Worm (Caenorhabditis elegans) whole organism, young adult: ENCODE measurements around the gene pals-37.

ENCODE experiments used
- B0261.1 ChIP-seq: sonication (generic microtip); optimal IDR thresholded peaks from 2 replicates; lab custom pipeline; 2016; ENCODE audit warnings: mild to moderate bottlenecking, missing genetic modification characterization, moderate library complexity, missing compliant biosample characterization
- C17E4.6 ChIP-seq: fragments of 200-800 bp; sonication (Bioruptor generic); IDR thresholded peaks from 2 replicates; pipeline ENCODE4 v1.3.6; 2022; ENCODE audit warnings: missing genetic modification reagents, missing genetic modification characterization, missing compliant biosample characterization
- F10E7.11 ChIP-seq: sonication (generic microtip); optimal IDR thresholded peaks from 2 replicates; lab custom pipeline; 2017; ENCODE audit warnings: mild to moderate bottlenecking, missing genetic modification characterization, moderate library complexity, missing compliant biosample characterization
- F23B12.7 ChIP-seq: sonication (generic microtip); optimal IDR thresholded peaks from 2 replicates; lab custom pipeline; 2017; ENCODE audit warnings: missing genetic modification characterization, mild to moderate bottlenecking, missing compliant biosample characterization, antibody characterized with exemption, moderate library complexity; ENCODE audit not compliant: insufficient read depth
- T07F8.4 ChIP-seq: sonication (generic microtip); optimal IDR thresholded peaks from 2 replicates; lab custom pipeline; 2016; ENCODE audit warnings: mild to moderate bottlenecking, missing genetic modification characterization, moderate library complexity, missing compliant biosample characterization
- Y53F4B.3 ChIP-seq: fragments of 200-800 bp; sonication (Bioruptor generic); IDR thresholded peaks from 2 replicates; pipeline ENCODE4 v1.3.6; 2022; ENCODE audit warnings: missing genetic modification reagents, missing genetic modification characterization, missing compliant biosample characterization
- ZK185.1 ChIP-seq: sonication (generic microtip); optimal IDR thresholded peaks from 2 replicates; lab custom pipeline; 2016; ENCODE audit warnings: mild to moderate bottlenecking, missing genetic modification characterization, missing compliant biosample characterization; ENCODE audit not compliant: poor library complexity, severe bottlenecking
- ama-1 ChIP-seq, 3 experiments: fragments of 150-350 bp in 1 of 3; sonication (generic microtip) in 2 of 3; optimal IDR thresholded peaks; 2 replicates each; lab custom pipeline; 2014 to 2018; ENCODE audit warnings: missing biosample characterization in 2 of 3, missing genetic modification characterization in 2 of 3, missing genetic modification reagents in 2 of 3
- atf-7 ChIP-seq: sonication (generic microtip); optimal IDR thresholded peaks from 2 replicates; lab custom pipeline; 2017; ENCODE audit warnings: mild to moderate bottlenecking, missing genetic modification characterization, missing compliant biosample characterization
- attf-3 ChIP-seq: fragments of 200-800 bp; sonication (Bioruptor generic); conservative IDR thresholded peaks from 2 replicates; pipeline ENCODE4 v1.3.6; 2022; ENCODE audit warnings: missing genetic modification reagents, missing genetic modification characterization, missing compliant biosample characterization
- attf-5 ChIP-seq: fragments of 200-800 bp; sonication (Bioruptor generic); optimal IDR thresholded peaks from 2 replicates; lab custom pipeline; 2018; ENCODE audit warnings: mild to moderate bottlenecking, missing genetic modification characterization, missing compliant biosample characterization
- bed-1 ChIP-seq: fragments of 200-800 bp; sonication (Bioruptor generic); IDR thresholded peaks from 2 replicates; pipeline ENCODE4 v1.3.6; 2022; ENCODE audit warnings: missing genetic modification reagents, missing genetic modification characterization, missing compliant biosample characterization
- efl-1 ChIP-seq: fragments of 150-350 bp; optimal IDR thresholded peaks from 2 replicates; lab custom pipeline; 2014; ENCODE audit warnings: missing biosample characterization, missing genetic modification reagents, missing genetic modification characterization
- ets-4 ChIP-seq: fragments of 200-800 bp; sonication (Bioruptor generic); optimal IDR thresholded peaks from 2 replicates; lab custom pipeline; 2018; ENCODE audit warnings: mild to moderate bottlenecking, missing genetic modification characterization, missing compliant biosample characterization
- him-1 ChIP-seq: sonication (generic microtip); optimal IDR thresholded peaks from 2 replicates; lab custom pipeline; 2016; ENCODE audit warnings: missing genotype, missing genetic modification reagents, missing genetic modification characterization, missing compliant biosample characterization
- hlh-12 ChIP-seq: sonication (generic microtip); optimal IDR thresholded peaks from 2 replicates; lab custom pipeline; 2016; ENCODE audit warnings: missing genetic modification characterization, missing compliant biosample characterization
- hmg-1.2 ChIP-seq: fragments of 200-800 bp; sonication (Bioruptor generic); IDR thresholded peaks from 2 replicates; pipeline ENCODE4 v1.3.6; 2022; ENCODE audit warnings: missing genetic modification reagents, missing genetic modification characterization, missing compliant biosample characterization
- let-526 ChIP-seq: fragments of 200-800 bp; sonication (Bioruptor generic); IDR thresholded peaks from 2 replicates; pipeline ENCODE4 v1.3.6; 2022; ENCODE audit warnings: missing genetic modification reagents, missing genetic modification characterization, missing compliant biosample characterization
- madf-3 ChIP-seq: fragments of 200-800 bp; sonication (Bioruptor generic); IDR thresholded peaks from 2 replicates; pipeline ENCODE4 v1.3.6; 2022; ENCODE audit warnings: missing genetic modification reagents, missing genetic modification characterization, missing compliant biosample characterization
- madf-6 ChIP-seq: fragments of 200-800 bp; sonication (Bioruptor generic); IDR thresholded peaks from 2 replicates; pipeline ENCODE4 v1.3.6; 2022; ENCODE audit warnings: missing genetic modification reagents, missing genetic modification characterization, missing compliant biosample characterization
- madf-8 ChIP-seq: fragments of 200-800 bp; sonication (Bioruptor generic); conservative IDR thresholded peaks from 2 replicates; pipeline ENCODE4 v1.3.6; 2022; ENCODE audit warnings: missing genetic modification reagents, missing genetic modification characterization, missing compliant biosample characterization
- mes-4 ChIP-seq: sonication (generic microtip); optimal IDR thresholded peaks from 2 replicates; lab custom pipeline; 2016; ENCODE audit warnings: missing genotype, missing genetic modification characterization, missing compliant biosample characterization
- nhr-80 ChIP-seq: sonication (generic microtip); optimal IDR thresholded peaks from 2 replicates; lab custom pipeline; 2016; ENCODE audit warnings: missing genetic modification characterization, missing compliant biosample characterization
- pbrm-1 ChIP-seq: fragments of 200-800 bp; sonication (Bioruptor generic); IDR thresholded peaks from 2 replicates; pipeline ENCODE4 v1.3.6; 2022; ENCODE audit warnings: missing genetic modification reagents, missing genetic modification characterization, missing compliant biosample characterization
- rcor-1 ChIP-seq: fragments of 200-800 bp; sonication (Bioruptor generic); IDR thresholded peaks from 2 replicates; pipeline ENCODE4 v1.3.6; 2022; ENCODE audit warnings: missing genetic modification reagents, missing genetic modification characterization, missing compliant biosample characterization
- repo-1 ChIP-seq: sonication (generic microtip); optimal IDR thresholded peaks from 2 replicates; lab custom pipeline; 2017; ENCODE audit warnings: mild to moderate bottlenecking, missing genetic modification characterization, missing compliant biosample characterization
- sdz-38 ChIP-seq: sonication (generic microtip); optimal IDR thresholded peaks from 2 replicates; lab custom pipeline; 2016; ENCODE audit warnings: missing genotype, missing genetic modification characterization, missing compliant biosample characterization
- sptf-2 ChIP-seq: fragments of 200-800 bp; sonication (Bioruptor generic); optimal IDR thresholded peaks from 2 replicates; lab custom pipeline; 2018; ENCODE audit warnings: mild to moderate bottlenecking, missing genetic modification characterization, missing compliant biosample characterization
- tbx-9 ChIP-seq: sonication (generic microtip); optimal IDR thresholded peaks from 2 replicates; lab custom pipeline; 2016; ENCODE audit warnings: borderline replicate concordance, missing genetic modification characterization, inconsistent platforms, missing compliant biosample characterization
- unc-62 ChIP-seq: fragments of 150-350 bp; optimal IDR thresholded peaks from 2 replicates; lab custom pipeline; 2014; ENCODE audit warnings: missing biosample characterization, missing genetic modification reagents, missing genetic modification characterization
- ztf-18 ChIP-seq: sonication (generic microtip); optimal IDR thresholded peaks from 2 replicates; lab custom pipeline; 2016; ENCODE audit warnings: missing genotype, mild to moderate bottlenecking, missing genetic modification characterization, missing compliant biosample characterization

The pals-37 gene

ce11 chrV:12404544-12404943, 36.8 kb downstream of the pals-37 start, which contains the start of gene K01D12.9 (continued):
- no peak for TF ChIP-seq madf-3 (GFP tag; lab: Robert Waterston, UW)

ce11 chrV:12402355-12402754, 39.0 kb downstream of the pals-37 start, which contains the start of gene K01D12.8:
TSS of gene K01D12.8 (plus strand) at chrV:12402655.
- TF ChIP-seq bed-1 (GFP tag; lab: Robert Waterston, UW) (no peak), F10E7.11 (tag; lab: Kevin White, UChicago) (no peak), let-526 (GFP tag; lab: Robert Waterston, UW) (no peak), mes-4 (tag; lab: Kevin White, UChicago) (no peak), attf-3 (no peak)

- TF ChIP-seq sdz-38 (tag; lab: Kevin White, UChicago): no peak
- 0 out of 2 replicates have a peak, but pooled peaks have one; percentile 7 for TF ChIP-seq madf-8
- no peak for TF ChIP-seq ZK185.1 (tag; lab: Kevin White, UChicago)
- TF ChIP-seq attf-3: 0 out of 2 replicates have a peak, but pooled peaks have one; percentile 31
- TF ChIP-seq rcor-1 (GFP tag; lab: Robert Waterston, UW): no peak
- peak; percentile 80 for TF ChIP-seq madf-6
- no peak for TF ChIP-seq sptf-2 (GFP tag; lab: Kevin White, UChicago)
- TF ChIP-seq B0261.1: no peak
- TF ChIP-seq efl-1 (GFP tag; lab: Kevin White, UChicago): peak; percentile 22
- TF ChIP-seq unc-62 (GFP tag; lab: Kevin White, UChicago): no peak
- TF ChIP-seq bed-1 (GFP tag; lab: Robert Waterston, UW): no peak
Measured at ce11 chrV:12401383-12401782, 39.9 kb downstream of the pals-37 start, which contains the start of gene K01D12.7. TSS of gene K01D12.7 (minus strand) at chrV:12401483.

- TF ChIP-seq nhr-80 (tag; lab: Kevin White, UChicago) (peak; percentile 18), madf-6 (peak; percentile 29; the same call in 1 of the 2 replicates), hlh-12 (tag; lab: Kevin White, UChicago) (no peak), hmg-1.2 (GFP tag; lab: Robert Waterston, UW) (no peak), atf-7 (tag; lab: Kevin White, UChicago) (peak; percentile 33), tbx-9 (tag; lab: Kevin White, UChicago) (no peak), attf-5 (peak; percentile 7), attf-3 (peak; percentile 96), ztf-18 (tag; lab: Kevin White, UChicago) (no peak), C17E4.6 (GFP tag; lab: Robert Waterston, UW) (no peak), ama-1 (optimal IDR thresholded peaks at IDR 0.05; lab: Kevin White, UChicago) (no peak), ama-1 (GFP tag; optimal IDR thresholded peaks at IDR 0.05; lab: Kevin White, UChicago) (no peak), F23B12.7 (peak; percentile 4), F10E7.11 (tag; lab: Kevin White, UChicago) (no peak)
Measured at ce11 chrV:12400677-12401236, 40.6 kb downstream of the pals-37 start, which contains the start of the genes K01D12.20 and miga-1. TSS of gene K01D12.20 (minus strand) at chrV:12400814. TSS of gene miga-1 (minus strand) at chrV:12400859.

- TF ChIP-seq repo-1 (tag; lab: Kevin White, UChicago) (no peak), ets-4 (GFP tag; lab: Kevin White, UChicago) (no peak), him-1 (tag; lab: Kevin White, UChicago) (no peak), pbrm-1 (GFP tag; lab: Robert Waterston, UW) (no peak), nhr-80 (tag; lab: Kevin White, UChicago) (no peak), B0261.1 (no peak), T07F8.4 (no peak), Y53F4B.3 (GFP tag; lab: Robert Waterston, UW) (no peak)
Measured at ce11 chrV:12397545-12397944, 43.8 kb downstream of the pals-37 start, which contains the start of gene K01D12.5. TSS of gene K01D12.5 (plus strand) at chrV:12397845.
